Fruit fly (Drosophila melanogaster) whole organism, embryonic: ENCODE measurements around the gene ppl.
A peak's percentile ranks its signal among the peaks of the same experiment; 100 is the strongest.

Experiments used
- Adf1 ChIP-seq: fragments of 200-800 bp; sonication (Bioruptor generic); IDR thresholded peaks from 2 replicates; pipeline ENCODE4 v1.3.6; 2022; ENCODE audit warnings: missing biosample characterization, missing genetic modification characterization
- Blimp-1 ChIP-seq: fragments of 200-800 bp; sonication (Bioruptor generic); optimal IDR thresholded peaks from 3 replicates; lab custom pipeline; 2018; ENCODE audit warnings: missing biosample characterization, missing genetic modification characterization, mild to moderate bottlenecking, moderate library complexity, missing genetic modification reagents
- CG10147 ChIP-seq: fragments of 200-800 bp; sonication (Bioruptor generic); optimal IDR thresholded peaks from 2 replicates; lab custom pipeline; 2019; ENCODE audit warnings: missing biosample characterization, mild to moderate bottlenecking, missing genetic modification characterization, moderate library complexity
- CG10267 ChIP-seq: fragments of 200-800 bp; sonication (Bioruptor generic); optimal IDR thresholded peaks from 2 replicates; lab custom pipeline; 2018; ENCODE audit warnings: missing biosample characterization, mild to moderate bottlenecking, missing genetic modification characterization, moderate library complexity
- CG12391 ChIP-seq: fragments of 200-800 bp; sonication (Bioruptor generic); optimal IDR thresholded peaks from 3 replicates; lab custom pipeline; 2018; ENCODE audit warnings: missing biosample characterization, mild to moderate bottlenecking, missing genetic modification characterization, moderate library complexity
- CG12744 ChIP-seq: fragments of 200-800 bp; sonication (Bioruptor generic); optimal IDR thresholded peaks from 2 replicates; lab custom pipeline; 2016; ENCODE audit warnings: missing biosample characterization, missing genetic modification characterization
- CG13424 ChIP-seq: fragments of 200-800 bp; sonication (Bioruptor generic); optimal IDR thresholded peaks from 2 replicates; lab custom pipeline; 2019; ENCODE audit warnings: missing biosample characterization, mild to moderate bottlenecking, missing genetic modification characterization, moderate library complexity
- CG16813 ChIP-seq: fragments of 200-800 bp; sonication (Bioruptor generic); IDR thresholded peaks from 3 replicates; pipeline ENCODE4 v1.3.6; 2022; ENCODE audit warnings: missing biosample characterization, missing genetic modification characterization; ENCODE audit not compliant: partially characterized antibody
- CG17359 ChIP-seq: fragments of 200-800 bp; sonication (Bioruptor generic); optimal IDR thresholded peaks from 3 replicates; lab custom pipeline; 2018; ENCODE audit warnings: missing biosample characterization, mild to moderate bottlenecking, missing genetic modification characterization, moderate library complexity
- CG17568 ChIP-seq: fragments of 200-800 bp; sonication (Bioruptor generic); optimal IDR thresholded peaks from 2 replicates; lab custom pipeline; 2018; ENCODE audit warnings: missing biosample characterization, mild to moderate bottlenecking, missing genetic modification characterization, moderate library complexity
- CG18599 ChIP-seq: fragments of 200-800 bp; sonication (Bioruptor generic); optimal IDR thresholded peaks from 3 replicates; lab custom pipeline; 2017; ENCODE audit warnings: missing biosample characterization, missing genetic modification characterization, mild to moderate bottlenecking, moderate library complexity, missing genetic modification reagents
- CG2120 ChIP-seq: fragments of 200-800 bp; sonication (Bioruptor generic); optimal IDR thresholded peaks from 3 replicates; lab custom pipeline; 2016; ENCODE audit warnings: missing biosample characterization, missing genetic modification characterization
- CG2712 ChIP-seq: fragments of 200-800 bp; optimal IDR thresholded peaks from 3 replicates; lab custom pipeline; 2019; ENCODE audit warnings: missing biosample characterization, mild to moderate bottlenecking, missing genetic modification characterization, moderate library complexity
- CG2875 ChIP-seq: fragments of 200-800 bp; sonication (Bioruptor generic); optimal IDR thresholded peaks from 2 replicates; lab custom pipeline; 2017; ENCODE audit warnings: missing biosample characterization, mild to moderate bottlenecking, missing genetic modification characterization, missing genetic modification reagents
- CG31441 ChIP-seq: fragments of 200-800 bp; sonication (Bioruptor generic); IDR thresholded peaks from 2 replicates; pipeline ENCODE4 v1.3.6; 2022; ENCODE audit warnings: missing biosample characterization, missing genetic modification characterization
- CG5245 ChIP-seq: fragments of 200-800 bp; sonication (Bioruptor generic); optimal IDR thresholded peaks from 3 replicates; lab custom pipeline; 2016; ENCODE audit warnings: missing biosample characterization, missing genetic modification characterization
- CG7963 ChIP-seq: fragments of 200-800 bp; sonication (Bioruptor generic); IDR thresholded peaks from 3 replicates; pipeline ENCODE4 v1.3.6; 2022; ENCODE audit warnings: missing biosample characterization, missing genetic modification characterization; ENCODE audit not compliant: partially characterized antibody
- CG8281 ChIP-seq: fragments of 200-800 bp; sonication (Bioruptor generic); optimal IDR thresholded peaks from 2 replicates; lab custom pipeline; 2018; ENCODE audit warnings: missing biosample characterization, mild to moderate bottlenecking, missing genetic modification characterization, moderate library complexity
- CG8944 ChIP-seq: fragments of 200-800 bp; sonication (Bioruptor generic); optimal IDR thresholded peaks from 3 replicates; lab custom pipeline; 2016; ENCODE audit warnings: missing biosample characterization, missing genetic modification characterization
- CG9215 ChIP-seq: fragments of 200-800 bp; sonication (Bioruptor generic); IDR thresholded peaks from 2 replicates; pipeline ENCODE4 v1.3.6; 2022; ENCODE audit warnings: missing biosample characterization, missing genetic modification characterization
- CG9817 ChIP-seq: fragments of 200-800 bp; sonication (Bioruptor generic); optimal IDR thresholded peaks from 2 replicates; lab custom pipeline; 2018; ENCODE audit warnings: missing biosample characterization, mild to moderate bottlenecking, missing genetic modification characterization, moderate library complexity
- CG9876 ChIP-seq: fragments of 200-800 bp; sonication (Bioruptor generic); optimal IDR thresholded peaks from 2 replicates; lab custom pipeline; 2016; ENCODE audit warnings: missing biosample characterization, missing genetic modification characterization
- Chrac-16 ChIP-seq: fragments of 200-800 bp; sonication (Bioruptor generic); optimal IDR thresholded peaks from 3 replicates; lab custom pipeline; 2016; ENCODE audit warnings: missing biosample characterization, missing genetic modification characterization
- CrebB ChIP-seq: fragments of 200-800 bp; sonication (Bioruptor generic); optimal IDR thresholded peaks from 3 replicates; lab custom pipeline; 2018; ENCODE audit warnings: missing biosample characterization, mild to moderate bottlenecking, missing genetic modification characterization
- Dip2 ChIP-seq: fragments of 200-800 bp; sonication (Bioruptor generic); IDR thresholded peaks from 2 replicates; pipeline ENCODE4 v1.3.6; 2022; ENCODE audit warnings: missing biosample characterization, missing genetic modification characterization
- MTF-1 ChIP-seq: fragments of 200-800 bp; sonication (Bioruptor generic); optimal IDR thresholded peaks from 2 replicates; lab custom pipeline; 2018; ENCODE audit warnings: missing biosample characterization, mild to moderate bottlenecking, missing genetic modification characterization, borderline replicate concordance
- Meics ChIP-seq: fragments of 200-800 bp; sonication (Bioruptor generic); optimal IDR thresholded peaks from 2 replicates; lab custom pipeline; 2017; ENCODE audit warnings: missing biosample characterization, mild to moderate bottlenecking, missing genetic modification characterization
- Oaz ChIP-seq: fragments of 200-800 bp; sonication (Bioruptor generic); IDR thresholded peaks from 2 replicates; pipeline ENCODE4 v1.3.6; 2022; ENCODE audit warnings: missing biosample characterization, missing genetic modification characterization
- Ptx1 ChIP-seq: fragments of 200-800 bp; sonication (Bioruptor generic); IDR thresholded peaks from 2 replicates; pipeline ENCODE4 v1.3.6; 2022; ENCODE audit warnings: missing biosample characterization, missing genetic modification characterization
- Ravus ChIP-seq: fragments of 200-800 bp; sonication (Bioruptor generic); IDR thresholded peaks from 2 replicates; pipeline ENCODE4 v1.3.6; 2022; ENCODE audit warnings: missing biosample characterization, missing genetic modification characterization
- Scr ChIP-seq: fragments of 200-800 bp; sonication (Bioruptor generic); IDR thresholded peaks from 2 replicates; pipeline ENCODE4 v1.3.6; 2022; ENCODE audit warnings: missing biosample characterization, missing genetic modification characterization; ENCODE audit not compliant: partially characterized antibody
- Sin3A ChIP-seq: fragments of >200 bp; optimal IDR thresholded peaks from 2 replicates; lab custom pipeline; 2018
- bab2 ChIP-seq: fragments of 200-800 bp; sonication (Bioruptor generic); optimal IDR thresholded peaks from 2 replicates; lab custom pipeline; 2016; ENCODE audit warnings: missing biosample characterization, missing genetic modification characterization
- chm ChIP-seq: fragments of 200-800 bp; sonication (Bioruptor generic); IDR thresholded peaks from 2 replicates; pipeline ENCODE4 v1.3.6; 2022; ENCODE audit warnings: missing biosample characterization, missing genetic modification characterization
- dati ChIP-seq: fragments of 200-800 bp; sonication (Bioruptor generic); IDR thresholded peaks from 2 replicates; pipeline ENCODE4 v1.3.6; 2022; ENCODE audit warnings: missing biosample characterization, missing genetic modification characterization
- dm ChIP-seq: fragments of 200-800 bp; sonication (Bioruptor generic); optimal IDR thresholded peaks from 3 replicates; lab custom pipeline; 2016; ENCODE audit warnings: missing biosample characterization, missing genetic modification characterization
- fd64A ChIP-seq: fragments of 200-800 bp; sonication (Bioruptor generic); optimal IDR thresholded peaks from 3 replicates; lab custom pipeline; 2018; ENCODE audit warnings: missing biosample characterization, mild to moderate bottlenecking, missing genetic modification characterization
- inv ChIP-seq: fragments of 200-800 bp; sonication (Bioruptor generic); IDR thresholded peaks from 2 replicates; pipeline ENCODE4 v1.3.6; 2022; ENCODE audit warnings: missing biosample characterization, missing genetic modification characterization; ENCODE audit not compliant: partially characterized antibody
- jumu ChIP-seq: fragments of 200-800 bp; sonication (Bioruptor generic); optimal IDR thresholded peaks from 3 replicates; lab custom pipeline; 2016; ENCODE audit warnings: missing biosample characterization, missing genetic modification characterization
- kni ChIP-seq: fragments of 200-800 bp; sonication (Bioruptor generic); optimal IDR thresholded peaks from 3 replicates; lab custom pipeline; 2017; ENCODE audit warnings: mild to moderate bottlenecking, missing biosample characterization, missing genetic modification reagents, missing genetic modification characterization
- mld ChIP-seq: fragments of 200-800 bp; sonication (Bioruptor generic); IDR thresholded peaks from 3 replicates; pipeline ENCODE4 v1.3.6; 2022; ENCODE audit warnings: missing biosample characterization, missing genetic modification characterization; ENCODE audit not compliant: partially characterized antibody
- odd ChIP-seq: fragments of 200-800 bp; sonication (Bioruptor generic); optimal IDR thresholded peaks from 2 replicates; lab custom pipeline; 2017; ENCODE audit warnings: missing biosample characterization, mild to moderate bottlenecking, missing genetic modification characterization
- pros ChIP-seq: fragments of 200-800 bp; sonication (Bioruptor generic); optimal IDR thresholded peaks from 3 replicates; lab custom pipeline; 2019; ENCODE audit warnings: missing biosample characterization, mild to moderate bottlenecking, missing genetic modification characterization, moderate library complexity
- sna ChIP-seq: fragments of 200-800 bp; sonication (Bioruptor generic); IDR thresholded peaks from 2 replicates; pipeline ENCODE4 v1.3.6; 2022; ENCODE audit warnings: missing biosample characterization, missing genetic modification characterization; ENCODE audit not compliant: partially characterized antibody
- so ChIP-seq: fragments of 200-800 bp; sonication (Bioruptor generic); IDR thresholded peaks from 3 replicates; pipeline ENCODE4 v1.3.6; 2022; ENCODE audit warnings: missing biosample characterization, missing genetic modification characterization
- tap ChIP-seq: fragments of 200-800 bp; optimal IDR thresholded peaks from 3 replicates; lab custom pipeline; 2019; ENCODE audit warnings: missing biosample characterization, mild to moderate bottlenecking, missing genetic modification characterization, moderate library complexity
- ttk ChIP-seq: fragments of 200-800 bp; sonication (Bioruptor generic); IDR thresholded peaks from 2 replicates; pipeline ENCODE4 v2.1.2; 2022; ENCODE audit warnings: missing biosample characterization, missing genetic modification characterization
- twi ChIP-seq: fragments of 200-800 bp; optimal IDR thresholded peaks from 2 replicates; lab custom pipeline; 2019; ENCODE audit warnings: missing biosample characterization, mild to moderate bottlenecking, missing genetic modification characterization, moderate library complexity
- zfh1 ChIP-seq: fragments of 200-800 bp; sonication (Bioruptor generic); IDR thresholded peaks from 3 replicates; pipeline ENCODE4 v1.3.6; 2022; ENCODE audit warnings: missing biosample characterization, missing genetic modification characterization

The ppl gene

DNA sequence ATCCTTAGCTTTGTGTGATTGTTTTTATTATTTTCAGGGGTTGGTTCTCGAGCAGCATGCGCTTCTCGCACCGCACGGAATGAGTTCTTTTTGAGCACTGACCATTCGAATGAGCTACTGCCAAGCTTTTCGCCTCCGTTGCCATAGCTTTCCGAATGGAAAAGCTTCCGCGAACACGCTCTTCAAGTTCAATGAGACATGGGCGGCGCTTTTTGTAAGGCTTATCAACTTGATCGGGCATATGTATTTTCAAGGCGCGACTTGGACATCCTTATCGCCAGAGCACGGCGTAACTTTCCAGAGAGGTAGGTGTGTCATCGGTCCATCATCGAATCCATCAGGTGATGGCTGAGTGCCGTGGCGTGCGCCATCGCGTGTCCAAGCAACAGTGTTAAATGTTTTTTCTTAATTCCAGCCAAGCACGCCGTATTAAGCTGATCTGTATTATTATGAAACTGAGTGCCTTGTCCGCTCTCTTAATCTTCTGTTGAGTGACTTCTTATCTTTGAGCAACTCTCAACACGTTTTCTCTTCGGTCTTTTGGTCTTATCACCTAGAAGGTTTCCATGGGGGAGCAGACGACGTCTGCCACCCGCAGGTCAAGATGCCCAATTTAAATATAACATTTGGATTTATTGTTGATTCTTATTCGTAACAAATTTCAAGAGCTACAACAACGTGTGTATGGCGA is 1.3 kb downstream of the ppl start, which contains the start of gene AcCoAS (continued):
- TF ChIP-seq fd64A (GFP tag; lab: Kevin White, UChicago), result no peak
- TF ChIP-seq tap (tag; lab: Kevin White, UChicago), result no peak
- peak; percentile 56 for TF ChIP-seq pros
- no peak for TF ChIP-seq CG9876 (GFP tag; lab: Kevin White, UChicago)
- TF ChIP-seq twi (tag; lab: Kevin White, UChicago), result no peak
- no peak for TF ChIP-seq Sin3A (lab: Kevin White, UChicago)
- TF ChIP-seq CrebB, result peak; percentile 25
- TF ChIP-seq inv (GFP tag; lab: Robert Waterston, UW), result no peak
- no peak for TF ChIP-seq CG7963 (GFP tag; lab: Robert Waterston, UW)
- no peak for TF ChIP-seq Dip2 (GFP tag; lab: Robert Waterston, UW)
- TF ChIP-seq CG9817, result no peak
- TF ChIP-seq CG31441 (GFP tag; lab: Robert Waterston, UW), result no peak
- TF ChIP-seq CG8944 (GFP tag; lab: Kevin White, UChicago), result no peak
- no peak; the same call in 1 of the 2 replicates for TF ChIP-seq Adf1
- no peak for TF ChIP-seq CG12391 (tag; lab: Kevin White, UChicago)
- TF ChIP-seq dati (GFP tag; lab: Robert Waterston, UW), result no peak
- TF ChIP-seq odd (GFP tag; lab: Kevin White, UChicago), result no peak
- no peak for TF ChIP-seq CG16813 (GFP tag; lab: Robert Waterston, UW)
- no peak for TF ChIP-seq Ravus (GFP tag; lab: Robert Waterston, UW)
- no peak for TF ChIP-seq CG17359 (tag; lab: Kevin White, UChicago)
- peak; percentile 13 for TF ChIP-seq jumu (GFP tag; lab: Kevin White, UChicago)
- TF ChIP-seq CG13424 (tag; lab: Kevin White, UChicago), result peak; percentile 30
- no peak for TF ChIP-seq CG10267 (tag; lab: Kevin White, UChicago)
- TF ChIP-seq Ptx1 (GFP tag; lab: Robert Waterston, UW), result no peak
- peak; percentile 10 for TF ChIP-seq CG17568 (GFP tag; lab: Kevin White, UChicago)
- peak; percentile 81 for TF ChIP-seq CG18599 (GFP tag; lab: Kevin White, UChicago)
- no peak for TF ChIP-seq so (GFP tag; lab: Robert Waterston, UW)
- TF ChIP-seq ttk (GFP tag; lab: Robert Waterston, UW), result no peak
- TF ChIP-seq zfh1 (GFP tag; lab: Robert Waterston, UW), result 0 out of 3 replicates have a peak, but pooled peaks have one; percentile 13
- no peak for TF ChIP-seq CG9215 (GFP tag; lab: Robert Waterston, UW)
- peak; percentile 52 for TF ChIP-seq Meics
- no peak for TF ChIP-seq Oaz (GFP tag; lab: Robert Waterston, UW)
- TF ChIP-seq CG2875 (GFP tag; lab: Kevin White, UChicago), result no peak
- TF ChIP-seq kni (GFP tag; lab: Kevin White, UChicago), result no peak
- peak; percentile 45 for TF ChIP-seq dm (GFP tag; lab: Kevin White, UChicago)
- peak; percentile 14 for TF ChIP-seq CG2712
- peak; percentile 1 for TF ChIP-seq Blimp-1 (GFP tag; lab: Kevin White, UChicago)
- TF ChIP-seq CG12744, result peak; percentile 10
- TF ChIP-seq mld (GFP tag; lab: Robert Waterston, UW), result no peak
- TF ChIP-seq Scr (GFP tag; lab: Robert Waterston, UW), result 0 out of 2 replicates have a peak, but pooled peaks have one; percentile 39
- TF ChIP-seq CG10147 (GFP tag; lab: Kevin White, UChicago), result peak; percentile 22
- TF ChIP-seq CG8281 (tag; lab: Kevin White, UChicago), result no peak
- TF ChIP-seq CG2120 (GFP tag; lab: Kevin White, UChicago), result peak; percentile 71
- no peak for TF ChIP-seq chm (GFP tag; lab: Robert Waterston, UW)
- no peak for TF ChIP-seq CG5245 (GFP tag; lab: Kevin White, UChicago)
- TF ChIP-seq MTF-1, result peak; percentile 14
- peak; percentile 45; the same call in 1 of the 2 replicates for TF ChIP-seq sna (GFP tag; lab: Robert Waterston, UW)
- no peak for TF ChIP-seq Chrac-16 (GFP tag; lab: Kevin White, UChicago)
- no peak for TF ChIP-seq bab2 (GFP tag; lab: Kevin White, UChicago)
